Worm (Caenorhabditis elegans) whole organism, young adult: ENCODE measurements around the gene npr-20.

Source experiments
- F23B12.7 ChIP-seq: sonication (generic microtip); optimal IDR thresholded peaks from 2 replicates; lab custom pipeline; 2017; ENCODE audit warnings: missing genetic modification characterization, mild to moderate bottlenecking, missing compliant biosample characterization, antibody characterized with exemption, moderate library complexity; ENCODE audit not compliant: insufficient read depth
- F33H1.4 ChIP-seq: fragments of 200-800 bp; sonication (Bioruptor generic); IDR thresholded peaks from 2 replicates; pipeline ENCODE4 v1.3.6; 2022; ENCODE audit warnings: missing genetic modification reagents, missing genetic modification characterization, missing compliant biosample characterization
- K12H6.12 ChIP-seq: fragments of 200-800 bp; sonication (Bioruptor generic); optimal IDR thresholded peaks from 2 replicates; lab custom pipeline; 2018; ENCODE audit warnings: mild to moderate bottlenecking, missing genetic modification characterization, missing compliant biosample characterization
- attf-5 ChIP-seq: fragments of 200-800 bp; sonication (Bioruptor generic); optimal IDR thresholded peaks from 2 replicates; lab custom pipeline; 2018; ENCODE audit warnings: mild to moderate bottlenecking, missing genetic modification characterization, missing compliant biosample characterization
- ceh-40 ChIP-seq: fragments of 200-800 bp; sonication (Bioruptor generic); IDR thresholded peaks from 2 replicates; pipeline ENCODE4 v1.3.6; 2022; ENCODE audit warnings: missing genetic modification characterization, missing compliant biosample characterization
- ceh-58 ChIP-seq: fragments of 200-800 bp; sonication (Bioruptor generic); IDR thresholded peaks from 2 replicates; pipeline ENCODE4 v1.3.6; 2022; ENCODE audit warnings: missing genetic modification characterization, missing compliant biosample characterization
- chd-7 ChIP-seq: sonication (generic microtip); optimal IDR thresholded peaks from 2 replicates; lab custom pipeline; 2016; ENCODE audit warnings: mild to moderate bottlenecking, missing genetic modification characterization, moderate library complexity, missing compliant biosample characterization
- dpff-1 ChIP-seq: sonication (generic microtip); optimal IDR thresholded peaks from 2 replicates; lab custom pipeline; 2017; ENCODE audit warnings: mild to moderate bottlenecking, missing genetic modification characterization, missing compliant biosample characterization
- egl-18 ChIP-seq: fragments of 200-800 bp; sonication (Bioruptor generic); IDR thresholded peaks from 2 replicates; pipeline ENCODE4 v1.3.6; 2022; ENCODE audit warnings: missing genetic modification reagents, missing genetic modification characterization, missing compliant biosample characterization
- egrh-3 ChIP-seq: fragments of 200-800 bp; sonication (Bioruptor generic); IDR thresholded peaks from 2 replicates; pipeline ENCODE4 v1.3.6; 2022; ENCODE audit warnings: missing genetic modification reagents, missing genetic modification characterization, missing compliant biosample characterization
- hlh-26 ChIP-seq: fragments of 200-800 bp; sonication (Bioruptor generic); conservative IDR thresholded peaks from 2 replicates; pipeline ENCODE4 v1.3.6; 2022; ENCODE audit warnings: missing genetic modification reagents, missing genetic modification characterization, missing compliant biosample characterization
- hsf-1 ChIP-seq: fragments of 200-800 bp; sonication (Bioruptor generic); IDR thresholded peaks from 2 replicates; pipeline ENCODE4 v1.3.6; 2022; ENCODE audit warnings: missing genetic modification reagents, missing genetic modification characterization, missing compliant biosample characterization
- lin-40 ChIP-seq: sonication (generic microtip); optimal IDR thresholded peaks from 2 replicates; lab custom pipeline; 2016; ENCODE audit warnings: missing genetic modification characterization, mild to moderate bottlenecking, missing compliant biosample characterization, missing genotype, missing genetic modification reagents
- lin-54 ChIP-seq: fragments of 200-800 bp; sonication (Bioruptor generic); optimal IDR thresholded peaks from 2 replicates; lab custom pipeline; 2018; ENCODE audit warnings: mild to moderate bottlenecking, missing genetic modification characterization, missing compliant biosample characterization
- lsl-1 ChIP-seq: fragments of 200-800 bp; sonication (Bioruptor generic); optimal IDR thresholded peaks from 2 replicates; lab custom pipeline; 2018; ENCODE audit warnings: mild to moderate bottlenecking, missing genetic modification characterization, moderate library complexity, missing compliant biosample characterization
- lsy-27 ChIP-seq: sonication (generic microtip); optimal IDR thresholded peaks from 2 replicates; lab custom pipeline; 2017; ENCODE audit warnings: missing genetic modification characterization, mild to moderate bottlenecking, missing compliant biosample characterization, antibody characterized with exemption, missing genotype, borderline replicate concordance; ENCODE audit not compliant: insufficient read depth
- madf-10 ChIP-seq: sonication (generic microtip); optimal IDR thresholded peaks from 2 replicates; lab custom pipeline; 2016; ENCODE audit warnings: mild to moderate bottlenecking, missing genetic modification characterization, missing compliant biosample characterization
- madf-3 ChIP-seq: fragments of 200-800 bp; sonication (Bioruptor generic); IDR thresholded peaks from 2 replicates; pipeline ENCODE4 v1.3.6; 2022; ENCODE audit warnings: missing genetic modification reagents, missing genetic modification characterization, missing compliant biosample characterization
- madf-6 ChIP-seq: fragments of 200-800 bp; sonication (Bioruptor generic); IDR thresholded peaks from 2 replicates; pipeline ENCODE4 v1.3.6; 2022; ENCODE audit warnings: missing genetic modification reagents, missing genetic modification characterization, missing compliant biosample characterization
- mcd-1 ChIP-seq: fragments of 200-800 bp; sonication (Bioruptor generic); IDR thresholded peaks from 2 replicates; pipeline ENCODE4 v1.3.6; 2022; ENCODE audit warnings: missing genetic modification reagents, missing genetic modification characterization, missing compliant biosample characterization
- mel-28 ChIP-seq: sonication (generic microtip); optimal IDR thresholded peaks from 2 replicates; lab custom pipeline; 2016; ENCODE audit warnings: borderline replicate concordance, mild to moderate bottlenecking, missing genetic modification characterization, missing compliant biosample characterization
- nhr-80 ChIP-seq: sonication (generic microtip); optimal IDR thresholded peaks from 2 replicates; lab custom pipeline; 2016; ENCODE audit warnings: missing genetic modification characterization, missing compliant biosample characterization
- sdz-38 ChIP-seq: sonication (generic microtip); optimal IDR thresholded peaks from 2 replicates; lab custom pipeline; 2016; ENCODE audit warnings: missing genotype, missing genetic modification characterization, missing compliant biosample characterization
- snpc-1.3 ChIP-seq: sonication (generic microtip); optimal IDR thresholded peaks from 2 replicates; lab custom pipeline; 2017; ENCODE audit warnings: missing genetic modification characterization, mild to moderate bottlenecking, missing compliant biosample characterization, antibody characterized with exemption, moderate library complexity, missing genotype, missing genetic modification reagents; ENCODE audit not compliant: insufficient read depth
- snpc-3.4 ChIP-seq: sonication (generic microtip); optimal IDR thresholded peaks from 2 replicates; lab custom pipeline; 2017; ENCODE audit warnings: missing genetic modification characterization, mild to moderate bottlenecking, missing compliant biosample characterization, antibody characterized with exemption, moderate library complexity, missing genotype, missing genetic modification reagents
- snpc-4 ChIP-seq, 5 experiments: fragments of 150-350 bp in 1 of 5; sonication (generic microtip) in 4 of 5; optimal IDR thresholded peaks; 2 replicates each; lab custom pipeline; 2014 to 2018; ENCODE audit warnings: missing genetic modification characterization in 5 of 5, missing biosample characterization in 3 of 5, antibody characterized with exemption in 2 of 5, mild to moderate bottlenecking in 2 of 5, missing compliant biosample characterization in 2 of 5, missing genotype in 2 of 5, moderate library complexity in 2 of 5, missing genetic modification reagents in 1 of 5
- zfh-2 ChIP-seq: fragments of 200-800 bp; sonication (Bioruptor generic); conservative IDR thresholded peaks from 2 replicates; pipeline ENCODE4 v1.3.6; 2022; ENCODE audit warnings: missing genetic modification reagents, missing genetic modification characterization, missing compliant biosample characterization
- ztf-25 ChIP-seq: fragments of 200-800 bp; sonication (Bioruptor generic); IDR thresholded peaks from 2 replicates; pipeline ENCODE4 v1.3.6; 2022; ENCODE audit warnings: missing genetic modification reagents, missing genetic modification characterization, missing compliant biosample characterization

Gene npr-20

DNA sequence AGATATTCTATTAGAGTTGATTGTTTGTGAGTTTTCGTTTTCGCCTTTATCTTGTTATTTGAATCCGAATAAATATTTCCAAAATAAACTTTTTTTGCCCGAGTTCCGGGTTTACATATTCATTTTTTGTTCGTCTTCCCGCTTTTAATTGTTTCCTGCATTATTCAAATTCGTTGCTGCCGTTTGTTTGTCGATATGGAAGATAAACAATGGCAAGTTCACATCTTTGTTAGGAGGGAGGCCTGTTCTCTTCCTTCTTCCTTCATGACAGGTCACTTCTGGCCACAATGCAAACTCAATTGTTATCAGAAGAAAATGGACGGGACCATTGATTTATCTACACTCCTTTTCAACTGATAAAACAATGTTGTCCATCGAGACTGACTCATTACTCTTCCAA lies 24.6 kb upstream of the npr-20 start:
- TF ChIP-seq lin-54 (GFP tag; lab: Kevin White, UChicago): no peak
- TF ChIP-seq sdz-38 (tag; lab: Kevin White, UChicago): no peak
- no peak for TF ChIP-seq hlh-26 (GFP tag; lab: Robert Waterston, UW)
- TF ChIP-seq madf-6: peak; percentile 18; the same call in 1 of the 2 replicates
- 0 out of 2 replicates have a peak, but pooled peaks have one; percentile 50 for TF ChIP-seq madf-3 (GFP tag; lab: Robert Waterston, UW)
- TF ChIP-seq egl-18 (GFP tag; lab: Robert Waterston, UW): no peak
- TF ChIP-seq ceh-40 (GFP tag; lab: Robert Waterston, UW): no peak
- no peak for TF ChIP-seq K12H6.12 (tag; lab: Kevin White, UChicago)

- TF ChIP-seq snpc-1.3 (tag; lab: Kevin White, UChicago): peak; percentile 45
- peak; percentile 40 for TF ChIP-seq F23B12.7
- TF ChIP-seq dpff-1 (tag; lab: Kevin White, UChicago): no peak
- no peak for TF ChIP-seq attf-5 (GFP tag; lab: Kevin White, UChicago)
- peak; percentile 51; the same call in 1 of the 2 replicates for TF ChIP-seq madf-6
- TF ChIP-seq F33H1.4 (GFP tag; lab: Robert Waterston, UW): peak; percentile 17; the same call in 1 of the 2 replicates
- TF ChIP-seq lsl-1 (GFP tag; lab: Kevin White, UChicago): peak; percentile 78
- no peak for TF ChIP-seq mcd-1 (GFP tag; lab: Robert Waterston, UW)
Observed at ce11 chrII:8884262-8884949, 19.4 kb upstream of the npr-20 start, which contains the start of the genes T07D4.5 and ddx-19. TSS of gene T07D4.5 (minus strand) at chrII:8884332. TSS of gene ddx-19 (plus strand) at chrII:8884899.

DNA sequence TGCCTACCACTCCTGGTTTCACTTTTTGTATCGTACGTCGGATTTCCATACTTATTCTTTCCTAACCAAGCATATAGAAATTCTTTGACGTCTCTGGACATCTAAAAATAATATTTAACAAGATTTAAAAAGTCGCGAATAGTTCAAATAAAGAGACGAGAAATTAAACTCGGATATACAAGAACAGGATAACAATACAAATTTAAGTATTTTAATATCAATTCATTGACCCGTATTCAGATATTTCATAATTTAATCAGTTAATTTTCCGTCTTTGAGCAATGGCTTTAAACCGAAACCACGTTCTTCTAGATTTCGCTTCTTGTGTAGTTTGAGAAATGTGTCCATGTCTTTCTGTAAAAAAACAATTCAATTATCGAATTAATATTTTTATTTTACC lies 18.6 kb upstream of the npr-20 start, which contains the start of gene rha-1:
TSS of gene rha-1 (minus strand) at position 101 of the 400 bp plus-strand sequence.
- TF ChIP-seq egl-18 (GFP tag; lab: Robert Waterston, UW) (no peak), ztf-25 (GFP tag; lab: Robert Waterston, UW) (no peak), hlh-26 (GFP tag; lab: Robert Waterston, UW) (no peak), hsf-1 (no peak), madf-10 (tag; lab: Kevin White, UChicago) (no peak), lsl-1 (GFP tag; lab: Kevin White, UChicago) (no peak), snpc-4 (GFP tag; optimal IDR thresholded peaks at IDR 0.05; lab: Kevin White, UChicago) (no peak), snpc-4 (tag; optimal IDR thresholded peaks at IDR 0.05; lab: Kevin White, UChicago) (no peak), nhr-80 (tag; lab: Kevin White, UChicago) (no peak), mel-28 (tag; lab: Kevin White, UChicago) (no peak), egrh-3 (GFP tag; lab: Robert Waterston, UW) (no peak), lsy-27 (no peak), lin-40 (no peak), snpc-3.4 (tag; lab: Kevin White, UChicago) (no peak), ceh-58 (no peak)

ce11 chrII:8878528-8878927 lies 13.6 kb upstream of the npr-20 start:
- TF ChIP-seq chd-7 (tag; lab: Kevin White, UChicago) (peak; percentile 19), zfh-2 (GFP tag; lab: Robert Waterston, UW) (peak; percentile 82), hsf-1 (0 out of 2 replicates have a peak, but pooled peaks have one; percentile 35), egrh-3 (GFP tag; lab: Robert Waterston, UW) (no peak; the same call in 1 of the 2 replicates)
